Fruit fly (Drosophila melanogaster) whole organism, embryonic: ENCODE results near the gene CG12075.

Experiments
- Aef1 ChIP-seq: fragments of 200-800 bp; sonication (Bioruptor generic); IDR thresholded peaks from 3 replicates; pipeline ENCODE4 v1.3.6; 2022; ENCODE audit warnings: missing biosample characterization, missing genetic modification characterization
- Atf3 ChIP-seq: fragments of 200-800 bp; sonication (Bioruptor generic); optimal IDR thresholded peaks from 3 replicates; lab custom pipeline; 2016; ENCODE audit warnings: missing biosample characterization, missing genetic modification characterization
- CG11456 ChIP-seq: fragments of 200-800 bp; sonication (Bioruptor generic); IDR thresholded peaks from 3 replicates; pipeline ENCODE4 v1.3.6; 2022; ENCODE audit warnings: missing biosample characterization, missing genetic modification characterization
- CG11504 ChIP-seq: fragments of 200-800 bp; sonication (Bioruptor generic); optimal IDR thresholded peaks from 3 replicates; lab custom pipeline; 2019; ENCODE audit warnings: missing biosample characterization, mild to moderate bottlenecking, missing genetic modification characterization, moderate library complexity
- CG12071 ChIP-seq: fragments of 200-800 bp; sonication (Bioruptor generic); optimal IDR thresholded peaks from 3 replicates; lab custom pipeline; 2018; ENCODE audit warnings: missing biosample characterization, mild to moderate bottlenecking, missing genetic modification characterization
- CG13424 ChIP-seq: fragments of 200-800 bp; sonication (Bioruptor generic); optimal IDR thresholded peaks from 2 replicates; lab custom pipeline; 2019; ENCODE audit warnings: missing biosample characterization, mild to moderate bottlenecking, missing genetic modification characterization, moderate library complexity
- CG13775 ChIP-seq: fragments of 200-800 bp; sonication (Bioruptor generic); optimal IDR thresholded peaks from 3 replicates; lab custom pipeline; 2017; ENCODE audit warnings: missing biosample characterization, mild to moderate bottlenecking, missing genetic modification characterization
- CG14860 ChIP-seq: fragments of 200-800 bp; sonication (Bioruptor generic); IDR thresholded peaks from 3 replicates; pipeline ENCODE4 v1.3.6; 2022; ENCODE audit warnings: missing biosample characterization, missing genetic modification characterization; ENCODE audit not compliant: partially characterized antibody
- CG17361 ChIP-seq: fragments of 200-800 bp; sonication (Bioruptor generic); IDR thresholded peaks from 3 replicates; pipeline ENCODE4 v1.3.6; 2022; ENCODE audit warnings: missing biosample characterization, missing genetic modification characterization
- CG34422 ChIP-seq: fragments of 200-800 bp; sonication (Bioruptor generic); IDR thresholded peaks from 3 replicates; pipeline ENCODE4 v1.3.6; 2022; ENCODE audit warnings: missing biosample characterization, missing genetic modification characterization
- CG4328 ChIP-seq: fragments of 200-800 bp; sonication (Bioruptor generic); optimal IDR thresholded peaks from 3 replicates; lab custom pipeline; 2017; ENCODE audit warnings: missing biosample characterization, missing genetic modification reagents, missing genetic modification characterization
- CG5953 ChIP-seq: fragments of 200-800 bp; sonication (Bioruptor generic); IDR thresholded peaks from 2 replicates; pipeline ENCODE4 v1.3.6; 2022; ENCODE audit warnings: missing biosample characterization, missing genetic modification characterization
- CG6175 ChIP-seq: fragments of 200-800 bp; sonication (Bioruptor generic); IDR thresholded peaks from 3 replicates; pipeline ENCODE4 v1.3.6; 2022; ENCODE audit warnings: missing biosample characterization, missing genetic modification characterization
- CG6791 ChIP-seq: fragments of 200-800 bp; sonication (Bioruptor generic); IDR thresholded peaks from 3 replicates; pipeline ENCODE4 v1.3.6; 2022; ENCODE audit warnings: missing biosample characterization, missing genetic modification characterization; ENCODE audit not compliant: partially characterized antibody
- CG6854 ChIP-seq: fragments of 200-800 bp; sonication (Bioruptor generic); optimal IDR thresholded peaks from 3 replicates; lab custom pipeline; 2017; ENCODE audit warnings: missing biosample characterization, mild to moderate bottlenecking, missing genetic modification characterization
- CG7271 ChIP-seq: fragments of 200-800 bp; sonication (Bioruptor generic); optimal IDR thresholded peaks from 2 replicates; lab custom pipeline; 2018; ENCODE audit warnings: missing biosample characterization, mild to moderate bottlenecking, missing genetic modification characterization, moderate library complexity
- CG7556 ChIP-seq: fragments of 200-800 bp; sonication (Bioruptor generic); optimal IDR thresholded peaks from 2 replicates; lab custom pipeline; 2017; ENCODE audit warnings: missing biosample characterization, mild to moderate bottlenecking, missing genetic modification characterization
- CG9817 ChIP-seq: fragments of 200-800 bp; sonication (Bioruptor generic); optimal IDR thresholded peaks from 2 replicates; lab custom pipeline; 2018; ENCODE audit warnings: missing biosample characterization, mild to moderate bottlenecking, missing genetic modification characterization, moderate library complexity
- CG9932 ChIP-seq: fragments of 200-800 bp; sonication (Bioruptor generic); IDR thresholded peaks from 2 replicates; pipeline ENCODE4 v1.3.6; 2022; ENCODE audit warnings: missing biosample characterization, missing genetic modification characterization
- Dbx ChIP-seq: fragments of 200-800 bp; sonication (Bioruptor generic); IDR thresholded peaks from 3 replicates; pipeline ENCODE4 v1.3.6; 2022; ENCODE audit warnings: missing biosample characterization, missing genetic modification characterization
- E2f2 ChIP-seq: fragments of 200-800 bp; sonication (Bioruptor generic); IDR thresholded peaks from 2 replicates; pipeline ENCODE4 v1.3.6; 2022; ENCODE audit warnings: missing biosample characterization, missing genetic modification characterization
- Ets97D ChIP-seq: fragments of 200-800 bp; sonication (Bioruptor generic); optimal IDR thresholded peaks from 3 replicates; lab custom pipeline; 2016; ENCODE audit warnings: missing biosample characterization, missing genetic modification characterization
- Fer1 ChIP-seq: fragments of 200-800 bp; sonication (Bioruptor generic); optimal IDR thresholded peaks from 2 replicates; lab custom pipeline; 2017; ENCODE audit warnings: missing biosample characterization, mild to moderate bottlenecking, missing genetic modification characterization
- HLH4C ChIP-seq: fragments of 200-800 bp; sonication (Bioruptor generic); IDR thresholded peaks from 3 replicates; pipeline ENCODE4 v1.3.6; 2022; ENCODE audit warnings: missing biosample characterization, missing genetic modification characterization; ENCODE audit not compliant: partially characterized antibody
- HLHmδ ChIP-seq: fragments of 200-800 bp; sonication (Bioruptor generic); optimal IDR thresholded peaks from 2 replicates; lab custom pipeline; 2018; ENCODE audit warnings: missing biosample characterization, mild to moderate bottlenecking, missing genetic modification characterization, moderate library complexity
- MTF-1 ChIP-seq: fragments of 200-800 bp; sonication (Bioruptor generic); optimal IDR thresholded peaks from 2 replicates; lab custom pipeline; 2018; ENCODE audit warnings: missing biosample characterization, mild to moderate bottlenecking, missing genetic modification characterization, borderline replicate concordance
- Ptx1 ChIP-seq: fragments of 200-800 bp; sonication (Bioruptor generic); IDR thresholded peaks from 2 replicates; pipeline ENCODE4 v1.3.6; 2022; ENCODE audit warnings: missing biosample characterization, missing genetic modification characterization
- Xrp1 ChIP-seq: fragments of 200-800 bp; sonication (Bioruptor generic); IDR thresholded peaks from 2 replicates; pipeline ENCODE4 v1.3.6; 2022; ENCODE audit warnings: missing biosample characterization, missing genetic modification characterization
- ap ChIP-seq: fragments of 200-800 bp; sonication (Bioruptor generic); IDR thresholded peaks from 2 replicates; pipeline ENCODE4 v1.3.6; 2022; ENCODE audit warnings: missing biosample characterization, missing genetic modification characterization
- chn ChIP-seq: fragments of 200-800 bp; sonication (Bioruptor generic); optimal IDR thresholded peaks from 2 replicates; lab custom pipeline; 2016; ENCODE audit warnings: missing biosample characterization, missing genetic modification characterization
- ewg ChIP-seq: fragments of 200-800 bp; sonication (Bioruptor generic); optimal IDR thresholded peaks from 3 replicates; lab custom pipeline; 2017; ENCODE audit warnings: mild to moderate bottlenecking, missing biosample characterization, missing genetic modification reagents, missing genetic modification characterization
- fd102C ChIP-seq: fragments of 200-800 bp; sonication (Bioruptor generic); optimal IDR thresholded peaks from 2 replicates; lab custom pipeline; 2018; ENCODE audit warnings: missing biosample characterization, mild to moderate bottlenecking, missing genetic modification characterization, moderate library complexity
- fd3F ChIP-seq: fragments of 200-800 bp; sonication (Bioruptor generic); optimal IDR thresholded peaks from 2 replicates; lab custom pipeline; 2018; ENCODE audit warnings: missing biosample characterization, mild to moderate bottlenecking, missing genetic modification characterization, moderate library complexity
- grn ChIP-seq: fragments of 200-800 bp; sonication (Bioruptor generic); optimal IDR thresholded peaks from 3 replicates; lab custom pipeline; 2017; ENCODE audit warnings: missing biosample characterization, missing genetic modification characterization
- ham ChIP-seq: fragments of 200-800 bp; sonication (Bioruptor generic); IDR thresholded peaks from 2 replicates; pipeline ENCODE4 v1.3.6; 2022; ENCODE audit warnings: missing biosample characterization, missing genetic modification characterization
- her ChIP-seq: fragments of 200-800 bp; sonication (Bioruptor generic); optimal IDR thresholded peaks from 2 replicates; lab custom pipeline; 2016; ENCODE audit warnings: missing biosample characterization, missing genetic modification characterization
- lab ChIP-seq: fragments of 200-800 bp; sonication (Bioruptor generic); optimal IDR thresholded peaks from 3 replicates; lab custom pipeline; 2017; ENCODE audit warnings: missing biosample characterization, missing genetic modification characterization, mild to moderate bottlenecking, moderate library complexity, missing genetic modification reagents
- lmd ChIP-seq: fragments of 200-800 bp; sonication (Bioruptor generic); IDR thresholded peaks from 2 replicates; pipeline ENCODE4 v1.3.6; 2022; ENCODE audit warnings: missing biosample characterization, missing genetic modification characterization
- lola ChIP-seq, 3 experiments: fragments of >200 bp in 2 of 3; fragments of 200-800 bp in 1 of 3; sonication (Bioruptor generic) in 1 of 3; optimal IDR thresholded peaks; 2 replicates each; lab custom pipeline; 2017 to 2019; ENCODE audit warnings: missing biosample characterization in 3 of 3, missing genetic modification characterization in 3 of 3, mild to moderate bottlenecking in 1 of 3, moderate library complexity in 1 of 3
- nau ChIP-seq: fragments of 200-800 bp; sonication (Bioruptor generic); optimal IDR thresholded peaks from 3 replicates; lab custom pipeline; 2017; ENCODE audit warnings: missing biosample characterization, mild to moderate bottlenecking, missing genetic modification characterization, missing genetic modification reagents
- nmo ChIP-seq: fragments of 200-800 bp; sonication (Bioruptor generic); optimal IDR thresholded peaks from 2 replicates; lab custom pipeline; 2018; ENCODE audit warnings: missing biosample characterization, mild to moderate bottlenecking, missing genetic modification characterization, moderate library complexity
- pan ChIP-seq, 4 experiments: fragments of >200 bp in 3 of 4; fragments of 200-800 bp in 1 of 4; sonication (Bioruptor generic) in 1 of 4; optimal IDR thresholded peaks in 3 of 4; IDR thresholded peaks in 1 of 4; 2 replicates each; pipeline versions ENCODE4 v1.3.6 to Lab custom; 2017 to 2022; ENCODE audit warnings: missing biosample characterization in 2 of 4, missing genetic modification characterization in 2 of 4, mixed read lengths in 1 of 4
- pfk ChIP-seq: fragments of 200-800 bp; sonication (Bioruptor generic); optimal IDR thresholded peaks from 2 replicates; lab custom pipeline; 2018; ENCODE audit warnings: missing biosample characterization, mild to moderate bottlenecking, missing genetic modification characterization, moderate library complexity
- sr ChIP-seq: fragments of 200-800 bp; sonication (Bioruptor generic); IDR thresholded peaks from 3 replicates; pipeline ENCODE4 v1.3.6; 2022; ENCODE audit warnings: missing biosample characterization, missing genetic modification characterization
- stc ChIP-seq: fragments of 200-800 bp; sonication (Bioruptor generic); IDR thresholded peaks from 2 replicates; pipeline ENCODE4 v1.3.6; 2022; ENCODE audit warnings: missing biosample characterization, missing genetic modification characterization
- stwl ChIP-seq: fragments of 200-800 bp; sonication (Bioruptor generic); optimal IDR thresholded peaks from 3 replicates; lab custom pipeline; 2018; ENCODE audit warnings: missing biosample characterization, mild to moderate bottlenecking, missing genetic modification characterization, moderate library complexity
- toy ChIP-seq: fragments of 200-800 bp; sonication (Bioruptor generic); IDR thresholded peaks from 2 replicates; pipeline ENCODE4 v1.3.6; 2022; ENCODE audit warnings: missing biosample characterization, missing genetic modification characterization
- vvl ChIP-seq: fragments of 200-800 bp; sonication (Bioruptor generic); IDR thresholded peaks from 2 replicates; pipeline ENCODE4 v1.3.6; 2022; ENCODE audit warnings: missing biosample characterization, missing genetic modification characterization
- wdn ChIP-seq: fragments of 200-800 bp; sonication (Bioruptor generic); IDR thresholded peaks from 2 replicates; pipeline ENCODE4 v1.3.6; 2022; ENCODE audit warnings: missing biosample characterization, missing genetic modification characterization
- zfh2 ChIP-seq: fragments of 200-800 bp; sonication (Bioruptor generic); optimal IDR thresholded peaks from 2 replicates; lab custom pipeline; 2016; ENCODE audit warnings: missing biosample characterization, missing genetic modification characterization

Gene CG12075

dm6 chrX:8900094-8900493, 62.0 kb downstream of the CG12075 start, which contains the start of gene Uros1 (continued):
- TF ChIP-seq CG6791 (GFP tag; lab: Robert Waterston, UW) (no peak), CG6854 (GFP tag; lab: Kevin White, UChicago) (no peak), her (no peak), CG9817 (tag; lab: Kevin White, UChicago) (no peak), CG6175 (GFP tag; lab: Robert Waterston, UW) (no peak), stwl (tag; lab: Kevin White, UChicago) (peak; percentile 43), stc (GFP tag; lab: Robert Waterston, UW) (no peak), ham (GFP tag; lab: Robert Waterston, UW) (no peak), CG5953 (GFP tag; lab: Robert Waterston, UW) (no peak), ap (GFP tag; lab: Robert Waterston, UW) (no peak), CG13775 (GFP tag; lab: Kevin White, UChicago) (peak; percentile 32), lola (GFP tag; optimal IDR thresholded peaks at IDR 0.05; lab: Kevin White, UChicago) (no peak), nmo (GFP tag; lab: Kevin White, UChicago) (peak; percentile 21), Atf3 (GFP tag; lab: Kevin White, UChicago) (no peak), wdn (GFP tag; lab: Robert Waterston, UW) (no peak), grn (GFP tag; lab: Kevin White, UChicago) (no peak), zfh2 (peak; percentile 23), pan (optimal IDR thresholded peaks at IDR 0.05; lab: Kevin White, UChicago) (no peak), pan (GFP tag; optimal IDR thresholded peaks at IDR 0.05 in 1 of 2, IDR thresholded peaks at IDR 0.05 in 1 of 2) (peak in 1 of 2 experiments; percentile 74), HLHmδ (no peak), CG4328 (GFP tag; lab: Kevin White, UChicago) (no peak), CG17361 (no peak), lab (GFP tag; lab: Kevin White, UChicago) (peak; percentile 4), pfk (GFP tag; lab: Kevin White, UChicago) (no peak), fd102C (no peak), CG9932 (GFP tag; lab: Robert Waterston, UW) (peak; percentile 35; the same call in 1 of the 2 replicates), chn (GFP tag; lab: Kevin White, UChicago) (peak; percentile 12), E2f2 (peak; percentile 74), CG7271 (no peak), CG13424 (peak; percentile 33), CG34422 (GFP tag; lab: Robert Waterston, UW) (peak; percentile 66; the same call in 1 of the 3 replicates), CG11504 (tag; lab: Kevin White, UChicago) (peak; percentile 19), vvl (GFP tag; lab: Robert Waterston, UW) (peak; percentile 40; the same call in 1 of the 2 replicates), Ets97D (peak; percentile 14), sr (GFP tag; lab: Robert Waterston, UW) (no peak), Dbx (GFP tag; lab: Robert Waterston, UW) (0 out of 3 replicates have a peak, but pooled peaks have one; percentile 23), Ptx1 (GFP tag; lab: Robert Waterston, UW) (peak; percentile 71), MTF-1 (GFP tag; lab: Kevin White, UChicago) (no peak), Aef1 (GFP tag; lab: Robert Waterston, UW) (peak; percentile 17; the same call in 1 of the 3 replicates), HLH4C (GFP tag; lab: Robert Waterston, UW) (no peak), Fer1 (GFP tag; lab: Kevin White, UChicago) (no peak), fd3F (GFP tag; lab: Kevin White, UChicago) (no peak), CG7556 (GFP tag; lab: Kevin White, UChicago) (no peak), nau (GFP tag; lab: Kevin White, UChicago) (no peak), CG14860 (GFP tag; lab: Robert Waterston, UW) (no peak), CG11456 (GFP tag; lab: Robert Waterston, UW) (0 out of 3 replicates have a peak, but pooled peaks have one; percentile 26), ewg (GFP tag; lab: Kevin White, UChicago) (no peak), toy (GFP tag; lab: Robert Waterston, UW) (0 out of 2 replicates have a peak, but pooled peaks have one; percentile 20), lmd (GFP tag; lab: Robert Waterston, UW) (peak; percentile 37; the same call in 1 of the 2 replicates), CG12071 (GFP tag; lab: Kevin White, UChicago) (no peak), Xrp1 (GFP tag; lab: Robert Waterston, UW) (peak; percentile 70)
